Worm (Caenorhabditis elegans) whole organism, L4 larva: ENCODE data around the gene T26G10.3.

Source experiments
- F10B5.3 ChIP-seq: sonication (generic microtip); optimal IDR thresholded peaks from 2 replicates; lab custom pipeline; 2016; ENCODE audit warnings: mild to moderate bottlenecking, missing genetic modification characterization, missing compliant biosample characterization
- F26F4.8 ChIP-seq: fragments of 200-800 bp; sonication (Bioruptor generic); conservative IDR thresholded peaks from 2 replicates; pipeline ENCODE4 v1.3.6; 2022; ENCODE audit warnings: missing genetic modification characterization, missing compliant biosample characterization
- T20F7.1 ChIP-seq: fragments of 200-800 bp; sonication (Bioruptor generic); optimal IDR thresholded peaks from 2 replicates; lab custom pipeline; 2018; ENCODE audit warnings: mild to moderate bottlenecking, missing genetic modification characterization, missing compliant biosample characterization
- T26A8.4 ChIP-seq: fragments of 200-800 bp; sonication (Bioruptor generic); IDR thresholded peaks from 2 replicates; pipeline ENCODE4 v1.3.6; 2022; ENCODE audit warnings: missing genetic modification characterization, missing compliant biosample characterization
- Y48G9A.11 ChIP-seq: fragments of 200-800 bp; sonication (Bioruptor generic); IDR thresholded peaks from 2 replicates; pipeline ENCODE4 v1.3.6; 2022; ENCODE audit warnings: missing genetic modification reagents, missing genetic modification characterization, missing compliant biosample characterization
- Y5F2A.4 ChIP-seq: fragments of 200-800 bp; sonication (Bioruptor generic); optimal IDR thresholded peaks from 2 replicates; lab custom pipeline; 2018; ENCODE audit warnings: mild to moderate bottlenecking, missing genetic modification characterization, missing compliant biosample characterization
- ZK546.5 ChIP-seq, 2 experiments: sonication (generic microtip); optimal IDR thresholded peaks; 2 replicates each; lab custom pipeline; 2017; ENCODE audit warnings: missing biosample characterization in 2 of 2, missing genetic modification characterization in 2 of 2
- ama-1 ChIP-seq: fragments of 150-350 bp; optimal IDR thresholded peaks from 2 replicates; lab custom pipeline; 2014; ENCODE audit warnings: inconsistent platforms, mixed read lengths
- ceh-44 ChIP-seq: fragments of 200-800 bp; sonication (Bioruptor generic); IDR thresholded peaks from 2 replicates; pipeline ENCODE4 v1.3.6; 2022; ENCODE audit warnings: missing genetic modification reagents, missing genetic modification characterization, missing compliant biosample characterization
- ceh-82 ChIP-seq: sonication (generic microtip); optimal IDR thresholded peaks from 2 replicates; lab custom pipeline; 2017; ENCODE audit warnings: missing biosample characterization, missing genetic modification characterization
- ces-1 ChIP-seq: fragments of 150-350 bp; sonication (generic microtip); optimal IDR thresholded peaks from 4 replicates; lab custom pipeline; 2014; ENCODE audit warnings: missing biosample characterization, missing genetic modification reagents, missing genetic modification characterization
- cey-2 ChIP-seq: sonication (generic microtip); optimal IDR thresholded peaks from 3 replicates; lab custom pipeline; 2017; ENCODE audit warnings: missing genetic modification characterization, mild to moderate bottlenecking, missing compliant biosample characterization, antibody characterized with exemption, borderline replicate concordance; ENCODE audit not compliant: insufficient read depth
- ctbp-1 ChIP-seq: fragments of 200-800 bp; sonication (Bioruptor generic); IDR thresholded peaks from 2 replicates; pipeline ENCODE4 v1.3.6; 2022; ENCODE audit warnings: missing genetic modification reagents, missing genetic modification characterization, missing compliant biosample characterization
- daf-12 ChIP-seq: fragments of 150-350 bp; optimal IDR thresholded peaks from 2 replicates; lab custom pipeline; 2014; ENCODE audit warnings: missing biosample characterization, missing genetic modification reagents, missing genetic modification characterization
- daf-19 ChIP-seq: fragments of 200-800 bp; sonication (Bioruptor generic); conservative IDR thresholded peaks from 2 replicates; pipeline ENCODE4 v1.3.6; 2022; ENCODE audit warnings: missing genetic modification characterization, missing compliant biosample characterization
- dmd-9 ChIP-seq: fragments of 200-800 bp; sonication (Bioruptor generic); IDR thresholded peaks from 2 replicates; pipeline ENCODE4 v1.3.6; 2022; ENCODE audit warnings: missing genetic modification reagents, missing genetic modification characterization, missing compliant biosample characterization
- dpl-1 ChIP-seq: fragments of 150-350 bp; optimal IDR thresholded peaks from 2 replicates; lab custom pipeline; 2014; ENCODE audit warnings: missing biosample characterization, missing genetic modification reagents, missing genetic modification characterization
- fkh-10 ChIP-seq: fragments of 150-350 bp; optimal IDR thresholded peaks from 2 replicates; lab custom pipeline; 2014; ENCODE audit warnings: missing biosample characterization, missing genetic modification reagents, missing genetic modification characterization
- fos-1 ChIP-seq: fragments of 150-350 bp; optimal IDR thresholded peaks from 2 replicates; lab custom pipeline; 2014; ENCODE audit warnings: missing biosample characterization, missing genetic modification characterization
- hlh-30 ChIP-seq: sonication (generic microtip); optimal IDR thresholded peaks from 2 replicates; lab custom pipeline; 2017; ENCODE audit warnings: antibody characterized with exemption, mild to moderate bottlenecking, missing genetic modification characterization, missing compliant biosample characterization; ENCODE audit not compliant: insufficient read depth
- jun-1 ChIP-seq: fragments of 150-350 bp; optimal IDR thresholded peaks from 2 replicates; lab custom pipeline; 2014; ENCODE audit warnings: missing biosample characterization, missing genetic modification reagents, missing genetic modification characterization
- lim-7 ChIP-seq: fragments of 200-800 bp; sonication (Bioruptor generic); IDR thresholded peaks from 2 replicates; pipeline ENCODE4 v1.3.6; 2022; ENCODE audit warnings: missing genetic modification characterization, missing compliant biosample characterization
- lin-13 ChIP-seq: fragments of 150-350 bp; optimal IDR thresholded peaks from 2 replicates; lab custom pipeline; 2014; ENCODE audit warnings: missing biosample characterization, missing genetic modification reagents, missing genetic modification characterization
- lin-15B ChIP-seq: fragments of 150-350 bp; sonication (generic microtip); optimal IDR thresholded peaks from 3 replicates; lab custom pipeline; 2014; ENCODE audit warnings: missing biosample characterization, missing genetic modification characterization
- lin-29 ChIP-seq: fragments of 200-800 bp; sonication (Bioruptor generic); IDR thresholded peaks from 2 replicates; pipeline ENCODE4 v1.3.6; 2022; ENCODE audit warnings: missing genetic modification reagents, missing genetic modification characterization, missing compliant biosample characterization
- lin-38 ChIP-seq: fragments of 200-800 bp; sonication (Bioruptor generic); IDR thresholded peaks from 2 replicates; pipeline ENCODE4 v1.3.6; 2022; ENCODE audit warnings: missing genetic modification reagents, missing genetic modification characterization, missing compliant biosample characterization
- lsy-2 ChIP-seq, 2 experiments: fragments of 150-350 bp in 1 of 2; sonication (generic microtip) in 1 of 2; optimal IDR thresholded peaks; 2 replicates each; lab custom pipeline; 2014 to 2017; ENCODE audit warnings: missing biosample characterization in 2 of 2, missing genetic modification characterization in 2 of 2
- mdl-1 ChIP-seq, 2 experiments: fragments of 150-350 bp in 1 of 2; sonication (generic microtip) in 1 of 2; optimal IDR thresholded peaks; 2 replicates each; lab custom pipeline; 2014 to 2017; ENCODE audit warnings: missing biosample characterization in 2 of 2, missing genetic modification characterization in 2 of 2
- mes-2 ChIP-seq: sonication (generic microtip); optimal IDR thresholded peaks from 2 replicates; lab custom pipeline; 2016; ENCODE audit warnings: missing genotype, mild to moderate bottlenecking, missing genetic modification characterization, missing compliant biosample characterization; ENCODE audit not compliant: poor library complexity, severe bottlenecking
- mxl-3 ChIP-seq: fragments of 200-800 bp; sonication (Bioruptor generic); optimal IDR thresholded peaks from 2 replicates; lab custom pipeline; 2018; ENCODE audit warnings: mild to moderate bottlenecking, missing genetic modification characterization, missing compliant biosample characterization
- nhr-102 ChIP-seq: sonication (generic microtip); optimal IDR thresholded peaks from 2 replicates; lab custom pipeline; 2016; ENCODE audit warnings: mild to moderate bottlenecking, missing genetic modification characterization, moderate library complexity, missing compliant biosample characterization
- nhr-111 ChIP-seq: fragments of 200-800 bp; sonication (Bioruptor generic); optimal IDR thresholded peaks from 2 replicates; lab custom pipeline; 2018; ENCODE audit warnings: mild to moderate bottlenecking, missing genetic modification characterization, missing compliant biosample characterization
- nhr-41 ChIP-seq: fragments of 200-800 bp; sonication (Bioruptor generic); IDR thresholded peaks from 2 replicates; pipeline ENCODE4 v1.3.6; 2022; ENCODE audit warnings: missing genetic modification reagents, missing genetic modification characterization, missing compliant biosample characterization
- nhr-48 ChIP-seq: sonication (generic microtip); optimal IDR thresholded peaks from 2 replicates; lab custom pipeline; 2016; ENCODE audit warnings: mild to moderate bottlenecking, missing genetic modification characterization, missing compliant biosample characterization
- nhr-6 ChIP-seq: fragments of 150-350 bp; optimal IDR thresholded peaks from 2 replicates; lab custom pipeline; 2014; ENCODE audit warnings: missing biosample characterization, missing genetic modification characterization
- rbr-2 ChIP-seq: sonication (generic microtip); optimal IDR thresholded peaks from 2 replicates; lab custom pipeline; 2016; ENCODE audit warnings: missing genotype, missing genetic modification characterization, missing compliant biosample characterization
- sdz-12 ChIP-seq: fragments of 200-800 bp; sonication (Bioruptor generic); optimal IDR thresholded peaks from 2 replicates; lab custom pipeline; 2018; ENCODE audit warnings: mild to moderate bottlenecking, missing genetic modification characterization, missing compliant biosample characterization
- set-16 ChIP-seq: fragments of 200-800 bp; sonication (Bioruptor generic); IDR thresholded peaks from 2 replicates; pipeline ENCODE4 v1.3.6; 2022; ENCODE audit warnings: missing genetic modification reagents, missing genetic modification characterization, missing compliant biosample characterization
- unc-130 ChIP-seq: sonication (generic microtip); optimal IDR thresholded peaks from 2 replicates; lab custom pipeline; 2016; ENCODE audit warnings: missing genetic modification reagents, missing genetic modification characterization, missing compliant biosample characterization
- unc-62 ChIP-seq, 3 experiments: fragments of 150-350 bp in 1 of 3; sonication (generic microtip); optimal IDR thresholded peaks in 2 of 3; peaks in 1 of 3; 1 replicate in 1 of 3; 2 replicates in 2 of 3; lab custom pipeline; 2014 to 2017; ENCODE audit warnings: missing biosample characterization in 3 of 3, missing genetic modification characterization in 3 of 3, missing genetic modification reagents in 3 of 3, missing genotype in 1 of 3
- zip-2 ChIP-seq: fragments of 150-350 bp; optimal IDR thresholded peaks from 2 replicates; lab custom pipeline; 2014; ENCODE audit warnings: missing biosample characterization, missing genetic modification characterization
- ztf-11 ChIP-seq: fragments of 150-350 bp; optimal IDR thresholded peaks from 2 replicates; lab custom pipeline; 2014; ENCODE audit warnings: missing biosample characterization, missing genetic modification characterization

T26G10.3 gene

DNA sequence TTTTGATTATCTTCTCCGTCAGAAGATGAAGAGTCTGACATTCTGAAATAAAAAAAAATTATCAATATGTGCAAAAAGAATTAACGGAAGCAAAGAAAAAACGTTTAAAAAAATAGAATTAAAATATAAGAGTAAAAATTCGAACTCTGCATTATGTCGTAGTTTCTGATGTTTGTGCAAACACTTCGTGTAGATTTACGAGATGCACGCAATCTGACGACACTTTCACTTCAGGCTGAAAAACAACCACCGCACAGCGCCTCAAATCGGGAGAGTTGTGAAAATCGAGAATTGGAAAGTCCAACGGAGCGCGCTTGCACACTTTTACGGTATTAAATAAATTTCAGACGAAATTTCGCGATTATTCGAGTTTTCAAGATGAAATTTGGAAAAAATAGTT lies 6.6 kb downstream of the T26G10.3 start, which contains the start of gene T26G10.1 (continued):
- TF ChIP-seq dmd-9 = 0 out of 2 replicates have a peak, but pooled peaks have one; percentile 59
- no peak for TF ChIP-seq jun-1 (tag; lab: Kevin White, UChicago)
- TF ChIP-seq lin-15B = peak; percentile 55
- TF ChIP-seq cey-2 (tag; lab: Kevin White, UChicago) = no peak
- TF ChIP-seq nhr-41 (GFP tag; lab: Robert Waterston, UW) = no peak
- no peak for TF ChIP-seq lim-7
- TF ChIP-seq nhr-6 (tag; lab: Kevin White, UChicago) = no peak
- TF ChIP-seq F26F4.8 (GFP tag; lab: Robert Waterston, UW) = no peak
- TF ChIP-seq daf-19 = no peak
- TF ChIP-seq lin-29 (GFP tag; lab: Robert Waterston, UW) = 0 out of 2 replicates have a peak, but pooled peaks have one; percentile 16
- no peak for TF ChIP-seq unc-62 (GFP tag; optimal IDR thresholded peaks at IDR 0.05 in 1 of 2; lab: Kevin White, UChicago)
- TF ChIP-seq unc-62 (tag; optimal IDR thresholded peaks at IDR 0.05; lab: Kevin White, UChicago) = no peak
- TF ChIP-seq nhr-102 (tag; lab: Kevin White, UChicago) = peak; percentile 39
- TF ChIP-seq ama-1 (lab: Kevin White, UChicago) = no peak
- no peak for TF ChIP-seq nhr-111 (GFP tag; lab: Kevin White, UChicago)
- peak; percentile 71; the same call in 1 of the 2 replicates for TF ChIP-seq ceh-44 (GFP tag; lab: Robert Waterston, UW)
- no peak for TF ChIP-seq zip-2 (tag; lab: Kevin White, UChicago)
- peak; percentile 56; the same call in 1 of the 2 replicates for TF ChIP-seq ctbp-1 (GFP tag; lab: Robert Waterston, UW)
- TF ChIP-seq T20F7.1 (GFP tag; lab: Kevin White, UChicago) = peak; percentile 73
- no peak for TF ChIP-seq set-16
- TF ChIP-seq, all 104 proteins: peak for 33

DNA sequence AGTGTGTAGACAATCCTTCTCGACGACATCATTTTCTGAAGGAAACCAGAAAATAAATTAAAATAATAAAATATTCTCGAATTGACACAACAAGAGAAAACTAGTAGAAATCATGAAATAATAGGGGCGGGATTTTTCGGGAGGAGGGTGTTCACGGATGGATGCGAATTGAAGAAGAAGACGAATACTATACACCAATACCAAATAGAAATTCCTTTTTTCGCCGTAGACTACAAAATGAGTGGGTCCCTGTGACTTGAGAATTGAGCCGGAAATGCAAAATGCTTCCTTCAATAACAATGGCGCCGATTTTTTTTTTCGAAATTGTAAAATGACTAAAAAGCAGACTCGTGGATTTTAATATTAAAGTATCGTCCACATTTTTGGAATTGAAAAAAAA lies 12.2 kb downstream of the T26G10.3 start, which contains the start of gene nlp-48:
TSS of gene nlp-48 (minus strand) at position 101 of the 400 bp plus-strand sequence.
- no peak for TF ChIP-seq nhr-111 (GFP tag; lab: Kevin White, UChicago)
- no peak for TF ChIP-seq ZK546.5 (tag; optimal IDR thresholded peaks at IDR 0.05; lab: Kevin White, UChicago)
- TF ChIP-seq ceh-82 (tag; lab: Kevin White, UChicago) = no peak
- no peak for TF ChIP-seq nhr-102 (tag; lab: Kevin White, UChicago)
- TF ChIP-seq Y5F2A.4 (GFP tag; lab: Kevin White, UChicago) = no peak
- no peak for TF ChIP-seq nhr-48 (tag; lab: Kevin White, UChicago)
- no peak for TF ChIP-seq mes-2 (tag; lab: Kevin White, UChicago)

DNA sequence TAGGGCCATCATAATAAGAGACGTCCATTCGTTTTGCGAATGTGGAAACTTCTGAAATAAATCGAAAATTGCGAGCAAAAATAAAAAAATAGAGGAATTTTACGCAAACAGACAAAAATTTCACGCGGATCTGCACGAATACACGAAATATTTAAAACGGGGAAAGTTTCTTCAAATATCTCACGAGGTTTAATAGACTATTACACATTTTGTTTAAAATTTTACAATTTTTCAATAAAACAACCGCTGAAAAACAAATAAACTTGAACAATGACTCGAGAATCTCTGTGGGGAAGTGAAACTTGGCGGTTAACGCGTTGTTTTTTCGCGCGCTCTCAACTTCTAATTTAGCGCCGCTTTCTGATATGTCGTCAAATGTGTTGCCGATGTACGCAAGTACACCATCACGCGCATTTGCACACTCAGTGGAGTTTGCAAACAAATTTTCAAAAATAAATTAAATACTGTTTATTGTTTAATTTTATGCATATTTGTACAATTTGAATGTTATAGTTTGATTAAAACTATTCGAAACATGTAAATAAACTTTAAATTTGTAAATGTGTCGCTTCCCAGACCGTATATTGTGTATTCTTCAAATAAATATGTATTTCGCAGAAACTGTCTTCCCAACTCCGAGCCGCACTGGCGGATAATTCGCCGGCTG lies 20.0 kb downstream of the T26G10.3 start, which contains the start of the genes gpr-2 and rgr-1:
TSS of gene gpr-2 (minus strand) at position 51 of the 667 bp plus-strand sequence.
TSS of gene rgr-1 (plus strand) at position 617 of the 667 bp plus-strand sequence.
- peak; percentile 56 for TF ChIP-seq unc-130 (GFP tag; lab: Kevin White, UChicago)
- peak; percentile 77 for TF ChIP-seq dpl-1 (GFP tag; lab: Kevin White, UChicago)
- no peak for TF ChIP-seq daf-12
- TF ChIP-seq unc-62 (GFP tag; optimal IDR thresholded peaks at IDR 0.05 in 1 of 2; lab: Kevin White, UChicago) = peak in 1 of 2 experiments; percentile 85
- no peak for TF ChIP-seq unc-62 (tag; optimal IDR thresholded peaks at IDR 0.05; lab: Kevin White, UChicago)
- peak; percentile 2 for TF ChIP-seq rbr-2 (tag; lab: Kevin White, UChicago)
- TF ChIP-seq ZK546.5 (tag; optimal IDR thresholded peaks at IDR 0.05; lab: Kevin White, UChicago) = no peak
- TF ChIP-seq lin-38 (GFP tag; lab: Robert Waterston, UW) = peak; percentile 81
- TF ChIP-seq Y48G9A.11 = 0 out of 2 replicates have a peak, but pooled peaks have one; percentile 27
- peak; percentile 43 for TF ChIP-seq hlh-30
- TF ChIP-seq, all 104 proteins: peak for 7

DNA sequence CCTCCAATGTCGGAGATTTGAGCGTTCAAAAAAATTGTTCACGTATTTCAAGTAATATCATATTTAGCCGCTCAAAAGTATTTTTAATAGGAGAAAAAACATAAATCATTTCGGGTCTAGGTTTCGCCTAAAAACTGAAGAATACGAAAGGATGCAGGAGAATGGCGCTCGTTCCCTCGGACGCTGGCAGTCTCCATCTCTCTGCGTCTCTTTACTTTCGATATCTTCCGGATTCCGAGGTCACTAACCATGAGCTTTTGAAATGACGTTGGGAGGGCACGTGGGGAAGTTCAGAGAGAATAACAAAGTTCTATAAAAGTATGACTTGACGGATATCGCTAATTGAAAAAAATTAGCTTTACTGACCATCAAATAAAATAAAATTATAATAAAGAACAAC lies 22.3 kb downstream of the T26G10.3 start:
- TF ChIP-seq ztf-11 (tag; lab: Kevin White, UChicago) = no peak
- no peak for TF ChIP-seq fos-1 (tag; lab: Kevin White, UChicago)
- TF ChIP-seq mdl-1 (tag; optimal IDR thresholded peaks at IDR 0.05; lab: Kevin White, UChicago) = peak; percentile 24 to 76
- peak in 1 of 2 experiments; percentile 62 for TF ChIP-seq lsy-2 (tag; optimal IDR thresholded peaks at IDR 0.05; lab: Kevin White, UChicago)
- TF ChIP-seq hlh-30 = peak; percentile 90
- TF ChIP-seq nhr-48 (tag; lab: Kevin White, UChicago) = no peak
- no peak for TF ChIP-seq T26A8.4
- no peak for TF ChIP-seq ces-1 (GFP tag; lab: Kevin White, UChicago)
- peak; percentile 18 for TF ChIP-seq lin-13 (GFP tag; lab: Kevin White, UChicago)
- no peak for TF ChIP-seq unc-62 (GFP tag; optimal IDR thresholded peaks at IDR 0.05 in 1 of 2; lab: Kevin White, UChicago)
- TF ChIP-seq unc-62 (tag; optimal IDR thresholded peaks at IDR 0.05; lab: Kevin White, UChicago) = no peak
- peak; percentile 5 for TF ChIP-seq ama-1 (lab: Kevin White, UChicago)
- peak; percentile 55 for TF ChIP-seq lin-38 (GFP tag; lab: Robert Waterston, UW)
- TF ChIP-seq mxl-3 (GFP tag; lab: Kevin White, UChicago) = peak; percentile 4
- TF ChIP-seq F10B5.3 (tag; lab: Kevin White, UChicago) = no peak
- no peak for TF ChIP-seq fkh-10 (GFP tag; lab: Kevin White, UChicago)
- no peak for TF ChIP-seq daf-12
- no peak for TF ChIP-seq sdz-12 (GFP tag; lab: Kevin White, UChicago)
